Worm (Caenorhabditis elegans) whole organism, L3 larva: Measurements from ENCODE around the gene srt-13.

ENCODE experiments used
- nhr-25 ChIP-seq: sonication (generic microtip); optimal IDR thresholded peaks from 2 replicates; lab custom pipeline; 2017; ENCODE audit warnings: missing biosample characterization, missing genetic modification characterization
- pha-4 ChIP-seq: fragments of 150-350 bp; optimal IDR thresholded peaks from 2 replicates; lab custom pipeline; 2014; ENCODE audit warnings: missing biosample characterization, missing genetic modification reagents, missing genetic modification characterization
- tbx-2 ChIP-seq: sonication (generic microtip); optimal IDR thresholded peaks from 2 replicates; lab custom pipeline; 2016; ENCODE audit warnings: mild to moderate bottlenecking, missing genetic modification characterization, missing compliant biosample characterization
- unc-62 ChIP-seq: fragments of 150-350 bp; sonication (generic microtip); optimal IDR thresholded peaks from 4 replicates; lab custom pipeline; 2014; ENCODE audit warnings: missing biosample characterization, missing genetic modification reagents, missing genetic modification characterization

DNA sequence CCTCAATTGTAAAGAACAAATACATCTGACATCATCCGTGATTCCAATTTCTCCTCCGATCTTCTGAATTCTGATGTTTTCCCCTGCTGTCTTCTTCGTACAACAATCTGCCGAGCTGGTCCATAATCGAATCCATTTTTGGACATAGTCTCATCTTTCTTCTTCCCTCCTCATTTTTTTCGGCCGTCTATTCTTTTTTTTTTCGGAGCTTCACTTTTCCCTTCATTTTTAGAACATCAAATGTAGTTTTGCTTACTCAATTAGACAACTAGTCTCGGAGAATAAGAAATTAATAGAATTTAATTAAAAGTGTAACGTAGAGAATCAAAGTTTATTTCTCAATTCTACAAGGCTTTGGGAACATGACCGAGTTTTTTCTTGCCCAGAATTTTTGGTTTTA lies 38.4 kb downstream of the srt-13 start:
- TF ChIP-seq tbx-2 (tag; lab: Kevin White, UChicago) (no peak), nhr-25 (no peak), unc-62 (GFP tag; lab: Kevin White, UChicago) (no peak), pha-4 (tag; lab: Kevin White, UChicago) (no peak)
